Worm (Caenorhabditis elegans) whole organism, L3 larva: Measurements from ENCODE around the gene btbd-10.
A peak's percentile ranks its signal among the peaks of the same experiment; 100 is the strongest.
"Not testable (repeated sequence)": the region's sequence is repeated elsewhere in the genome, so short reads cannot be mapped to it uniquely, and the experiment has no call there.

Experiments used
- R02D3.7 ChIP-seq: fragments of 150-350 bp; optimal IDR thresholded peaks from 2 replicates; lab custom pipeline; 2014; ENCODE audit warnings: missing biosample characterization, missing genetic modification characterization
- ZK546.5 ChIP-seq: sonication (generic microtip); optimal IDR thresholded peaks from 2 replicates; lab custom pipeline; 2017; ENCODE audit warnings: missing biosample characterization, missing genetic modification characterization
- aly-2 ChIP-seq: fragments of 150-350 bp; optimal IDR thresholded peaks from 2 replicates; lab custom pipeline; 2014; ENCODE audit warnings: missing biosample characterization, missing genetic modification characterization
- ama-1 ChIP-seq: fragments of 150-350 bp; optimal IDR thresholded peaks from 2 replicates; lab custom pipeline; 2018
- ceh-16 ChIP-seq: sonication (generic microtip); optimal IDR thresholded peaks from 2 replicates; lab custom pipeline; 2017; ENCODE audit warnings: missing biosample characterization, missing genetic modification characterization
- ceh-28 ChIP-seq: fragments of 150-350 bp; optimal IDR thresholded peaks from 2 replicates; lab custom pipeline; 2014; ENCODE audit warnings: missing biosample characterization, missing genetic modification reagents, missing genetic modification characterization
- ceh-82 ChIP-seq: fragments of 150-350 bp; optimal IDR thresholded peaks from 2 replicates; lab custom pipeline; 2014; ENCODE audit warnings: missing biosample characterization, missing genetic modification characterization
- ceh-9 ChIP-seq: sonication (generic microtip); optimal IDR thresholded peaks from 2 replicates; lab custom pipeline; 2018; ENCODE audit warnings: missing biosample characterization, missing genetic modification characterization
- daf-12 ChIP-seq: fragments of 150-350 bp; optimal IDR thresholded peaks from 2 replicates; lab custom pipeline; 2014; ENCODE audit warnings: missing biosample characterization, missing genetic modification reagents, missing genetic modification characterization
- egl-27 ChIP-seq: sonication (generic microtip); optimal IDR thresholded peaks from 4 replicates; lab custom pipeline; 2017; ENCODE audit warnings: missing biosample characterization, missing genetic modification reagents, missing genetic modification characterization
- egl-5 ChIP-seq: fragments of 150-350 bp; optimal IDR thresholded peaks from 2 replicates; lab custom pipeline; 2017; ENCODE audit warnings: missing biosample characterization, missing genetic modification reagents, missing genetic modification characterization, inconsistent platforms
- elt-1 ChIP-seq: fragments of 150-350 bp; optimal IDR thresholded peaks from 2 replicates; lab custom pipeline; 2014; ENCODE audit warnings: missing biosample characterization, missing genetic modification characterization
- elt-2 ChIP-seq: sonication (generic microtip); optimal IDR thresholded peaks from 2 replicates; lab custom pipeline; 2016; ENCODE audit warnings: missing genetic modification reagents, mild to moderate bottlenecking, missing genetic modification characterization, missing compliant biosample characterization
- elt-3 ChIP-seq, 3 experiments: fragments of 150-350 bp in 1 of 3; sonication (generic microtip) in 2 of 3; optimal IDR thresholded peaks; 2 replicates in 2 of 3; 4 replicates in 1 of 3; lab custom pipeline; 2014 to 2017; ENCODE audit warnings: missing biosample characterization in 3 of 3, missing genetic modification characterization in 3 of 3
- eor-1 ChIP-seq, 2 experiments: fragments of 150-350 bp; optimal IDR thresholded peaks; 2 replicates each; lab custom pipeline; 2014 to 2018; ENCODE audit warnings: missing biosample characterization in 2 of 2, missing genetic modification characterization in 2 of 2
- fkh-10 ChIP-seq: sonication (generic microtip); optimal IDR thresholded peaks from 2 replicates; lab custom pipeline; 2017; ENCODE audit warnings: missing biosample characterization, missing genetic modification reagents, missing genetic modification characterization
- fkh-2 ChIP-seq: fragments of 150-350 bp; optimal IDR thresholded peaks from 2 replicates; lab custom pipeline; 2014; ENCODE audit warnings: missing biosample characterization, missing genetic modification reagents, missing genetic modification characterization
- fos-1 ChIP-seq: fragments of 150-350 bp; optimal IDR thresholded peaks from 2 replicates; lab custom pipeline; 2014; ENCODE audit warnings: missing biosample characterization, missing genetic modification characterization
- hmg-11 ChIP-seq: sonication (generic microtip); optimal IDR thresholded peaks from 2 replicates; lab custom pipeline; 2016; ENCODE audit warnings: missing genetic modification characterization, missing compliant biosample characterization
- jun-1 ChIP-seq: fragments of 150-350 bp; optimal IDR thresholded peaks from 2 replicates; lab custom pipeline; 2014; ENCODE audit warnings: missing biosample characterization, missing genetic modification reagents, missing genetic modification characterization
- lin-15B ChIP-seq: fragments of 150-350 bp; optimal IDR thresholded peaks from 2 replicates; lab custom pipeline; 2014; ENCODE audit warnings: missing biosample characterization, missing genetic modification characterization
- lin-39 ChIP-seq: fragments of 150-350 bp; optimal IDR thresholded peaks from 2 replicates; lab custom pipeline; 2018; ENCODE audit warnings: missing biosample characterization, missing genetic modification reagents, missing genetic modification characterization
- lsy-12 ChIP-seq: sonication (generic microtip); optimal IDR thresholded peaks from 2 replicates; lab custom pipeline; 2016; ENCODE audit warnings: mild to moderate bottlenecking, missing genetic modification characterization, missing compliant biosample characterization
- mdl-1 ChIP-seq: fragments of 150-350 bp; optimal IDR thresholded peaks from 2 replicates; lab custom pipeline; 2014; ENCODE audit warnings: missing biosample characterization, missing genetic modification characterization
- mml-1 ChIP-seq: fragments of 150-350 bp; sonication (generic microtip); optimal IDR thresholded peaks from 3 replicates; lab custom pipeline; 2014; ENCODE audit warnings: missing biosample characterization, missing genetic modification characterization
- nfya-1 ChIP-seq: sonication (generic microtip); optimal IDR thresholded peaks from 2 replicates; lab custom pipeline; 2017; ENCODE audit warnings: missing genetic modification characterization, mild to moderate bottlenecking, missing compliant biosample characterization, antibody characterized with exemption, moderate library complexity; ENCODE audit not compliant: insufficient read depth
- nhr-11 ChIP-seq: fragments of 150-350 bp; optimal IDR thresholded peaks from 2 replicates; lab custom pipeline; 2014; ENCODE audit warnings: missing biosample characterization, missing genetic modification characterization
- nhr-12 ChIP-seq: fragments of 150-350 bp; optimal IDR thresholded peaks from 2 replicates; lab custom pipeline; 2014; ENCODE audit warnings: missing biosample characterization, missing genetic modification characterization
- nhr-23 ChIP-seq: fragments of 150-350 bp; optimal IDR thresholded peaks from 2 replicates; lab custom pipeline; 2014; ENCODE audit warnings: missing biosample characterization, missing genetic modification reagents, missing genetic modification characterization
- nhr-237 ChIP-seq: fragments of 150-350 bp; optimal IDR thresholded peaks from 2 replicates; lab custom pipeline; 2014; ENCODE audit warnings: missing biosample characterization, missing genetic modification characterization
- nhr-25 ChIP-seq: sonication (generic microtip); optimal IDR thresholded peaks from 2 replicates; lab custom pipeline; 2017; ENCODE audit warnings: missing biosample characterization, missing genetic modification characterization
- nhr-67 ChIP-seq: fragments of 150-350 bp; optimal IDR thresholded peaks from 2 replicates; lab custom pipeline; 2014; ENCODE audit warnings: missing biosample characterization, missing genetic modification characterization
- nhr-76 ChIP-seq: fragments of 150-350 bp; sonication (generic microtip); optimal IDR thresholded peaks from 5 replicates; lab custom pipeline; 2014; ENCODE audit warnings: missing biosample characterization, missing genetic modification characterization
- nhr-77 ChIP-seq: fragments of 150-350 bp; optimal IDR thresholded peaks from 2 replicates; lab custom pipeline; 2014; ENCODE audit warnings: missing biosample characterization, missing genetic modification characterization
- pha-4 ChIP-seq: fragments of 150-350 bp; optimal IDR thresholded peaks from 2 replicates; lab custom pipeline; 2014; ENCODE audit warnings: missing biosample characterization, missing genetic modification reagents, missing genetic modification characterization
- pqm-1 ChIP-seq: fragments of 150-350 bp; optimal IDR thresholded peaks from 2 replicates; lab custom pipeline; 2017; ENCODE audit warnings: missing biosample characterization, missing genetic modification characterization, inconsistent platforms
- sea-2 ChIP-seq: fragments of 150-350 bp; sonication (generic microtip); optimal IDR thresholded peaks from 4 replicates; lab custom pipeline; 2014; ENCODE audit warnings: missing biosample characterization, missing genetic modification reagents, missing genetic modification characterization
- skn-1 ChIP-seq: fragments of 150-350 bp; optimal IDR thresholded peaks from 2 replicates; lab custom pipeline; 2014; ENCODE audit warnings: missing biosample characterization, missing genetic modification characterization
- snpc-4 ChIP-seq: fragments of 150-350 bp; optimal IDR thresholded peaks from 2 replicates; lab custom pipeline; 2014; ENCODE audit warnings: missing biosample characterization, missing genetic modification characterization
- tbx-2 ChIP-seq: sonication (generic microtip); optimal IDR thresholded peaks from 2 replicates; lab custom pipeline; 2016; ENCODE audit warnings: mild to moderate bottlenecking, missing genetic modification characterization, missing compliant biosample characterization
- unc-39 ChIP-seq: sonication (generic microtip); optimal IDR thresholded peaks from 4 replicates; lab custom pipeline; 2017; ENCODE audit warnings: missing biosample characterization, missing genetic modification characterization
- unc-62 ChIP-seq: fragments of 150-350 bp; sonication (generic microtip); optimal IDR thresholded peaks from 4 replicates; lab custom pipeline; 2014; ENCODE audit warnings: missing biosample characterization, missing genetic modification reagents, missing genetic modification characterization
- zag-1 ChIP-seq: fragments of 150-350 bp; optimal IDR thresholded peaks from 2 replicates; lab custom pipeline; 2014; ENCODE audit warnings: missing biosample characterization, missing genetic modification characterization
- ztf-11 ChIP-seq: fragments of 150-350 bp; optimal IDR thresholded peaks from 2 replicates; lab custom pipeline; 2014; ENCODE audit warnings: missing biosample characterization, missing genetic modification characterization
- ztf-4 ChIP-seq: fragments of 150-350 bp; optimal IDR thresholded peaks from 2 replicates; lab custom pipeline; 2014; ENCODE audit warnings: missing biosample characterization, missing genetic modification characterization

The btbd-10 gene

DNA sequence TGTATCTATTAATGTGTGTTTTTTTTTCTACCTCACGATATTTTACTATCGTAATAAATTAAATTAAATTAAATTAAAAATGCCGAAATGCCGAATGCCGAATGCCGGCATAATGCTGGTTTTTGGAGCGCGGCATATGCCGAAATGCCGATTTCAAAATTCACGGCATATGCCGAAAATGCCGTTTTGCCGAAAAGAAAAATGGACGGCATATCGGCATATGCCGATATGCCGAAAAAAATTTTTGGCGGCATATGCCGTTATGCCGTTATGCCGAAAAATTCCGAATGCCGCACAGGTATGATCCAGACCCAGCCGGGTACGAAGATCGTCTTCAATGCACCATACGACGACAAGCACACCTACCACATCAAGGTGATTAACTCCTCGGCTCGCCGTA lies 6.3 kb upstream of the btbd-10 start, which contains the start of gene msp-32:
msp-32 (plus strand) TSS at position 301 of the 400 bp plus-strand sequence.
- not testable (repeated sequence) for TF ChIP-seq ceh-28; R02D3.7 (tag; lab: Kevin White, UChicago); fkh-2 (tag; lab: Kevin White, UChicago)

DNA sequence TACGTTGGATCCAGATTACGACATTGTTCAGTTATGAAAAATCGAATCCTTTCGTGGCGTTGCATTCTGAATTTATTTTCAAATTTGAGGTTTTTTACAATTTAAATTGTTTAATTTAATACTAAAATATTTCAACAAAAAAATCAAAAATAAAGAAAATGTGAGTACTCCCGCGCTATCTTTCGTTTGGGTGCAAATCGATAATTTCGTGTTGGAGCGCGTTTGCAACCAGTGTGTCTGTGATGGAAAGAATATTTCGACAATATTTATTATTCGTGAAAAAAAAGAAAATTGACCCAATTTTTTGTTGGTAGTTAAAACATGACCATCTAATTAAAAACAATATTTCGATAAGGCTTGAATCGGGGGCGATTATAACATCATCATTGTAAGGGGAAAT lies 2.8 kb upstream of the btbd-10 start, which contains the start of gene R05F9.9:
R05F9.9 (minus strand) TSS at position 66 of the 400 bp plus-strand sequence.
- TF ChIP-seq lin-15B (peak; percentile 33), nhr-67 (tag; lab: Kevin White, UChicago) (no peak), ceh-28 (peak; percentile 52), pha-4 (tag; lab: Kevin White, UChicago) (peak; percentile 69), elt-1 (tag; lab: Kevin White, UChicago) (no peak), jun-1 (no peak), egl-5 (tag; lab: Kevin White, UChicago) (no peak), elt-2 (peak; percentile 64), ama-1 (lab: Kevin White, UChicago) (peak; percentile 85), nfya-1 (tag; lab: Kevin White, UChicago) (peak; percentile 60), mml-1 (no peak), fos-1 (tag; lab: Kevin White, UChicago) (no peak), nhr-25 (tag; lab: Kevin White, UChicago) (peak; percentile 45), daf-12 (no peak), tbx-2 (no peak)

DNA sequence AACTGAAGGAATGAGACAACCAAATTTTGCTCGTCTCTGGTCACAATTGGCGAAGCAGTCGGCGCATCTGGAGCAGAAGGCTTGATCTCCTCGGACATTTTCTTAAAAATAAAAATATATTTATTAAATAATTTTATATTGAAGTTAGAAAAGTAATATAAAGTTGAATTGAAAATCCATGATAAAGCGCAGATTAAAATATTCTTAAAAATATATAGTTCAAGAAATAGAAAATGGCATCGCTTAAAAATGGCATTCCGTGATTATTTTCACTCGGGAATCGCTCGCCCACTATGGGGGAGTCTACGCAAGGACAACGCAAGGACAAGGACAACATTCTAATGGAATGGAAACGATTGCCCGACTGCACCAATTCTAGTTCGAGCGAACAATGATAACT lies 1.1 kb upstream of the btbd-10 start, which contains the start of gene sgt-1:
sgt-1 (minus strand) TSS at position 101 of the 400 bp plus-strand sequence.
- not testable (repeated sequence) for TF ChIP-seq nhr-25 (tag; lab: Kevin White, UChicago); tbx-2; hmg-11

DNA sequence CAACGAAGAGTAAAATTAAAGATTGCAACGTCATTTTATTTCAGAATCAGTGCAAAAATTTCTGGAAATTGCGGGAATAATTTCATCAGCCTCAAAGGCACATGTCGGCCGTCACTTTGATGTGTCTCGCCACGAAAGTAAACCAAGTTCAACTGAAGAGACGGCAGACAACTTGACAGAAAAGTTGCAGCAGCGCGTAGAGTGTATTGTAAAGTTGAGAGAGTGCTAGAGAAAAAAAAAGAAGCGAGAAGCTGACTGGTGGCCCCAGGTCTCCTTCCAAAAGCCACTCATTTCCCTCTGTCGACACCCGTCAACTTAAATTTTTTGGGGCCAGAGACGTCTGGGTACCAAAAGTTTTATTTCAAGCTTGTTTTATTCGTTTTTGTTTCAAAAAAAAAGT lies 531 bp upstream of the btbd-10 start:
- TF ChIP-seq snpc-4 (tag; lab: Kevin White, UChicago) = peak; percentile 77
- TF ChIP-seq nhr-76 (tag; lab: Kevin White, UChicago) = no peak
- TF ChIP-seq R02D3.7 (tag; lab: Kevin White, UChicago) = no peak
- no peak for TF ChIP-seq lsy-12
- no peak for TF ChIP-seq fos-1 (tag; lab: Kevin White, UChicago)
- no peak for TF ChIP-seq nhr-11 (tag; lab: Kevin White, UChicago)
- no peak for TF ChIP-seq aly-2 (tag; lab: Kevin White, UChicago)
- TF ChIP-seq eor-1 (tag; optimal IDR thresholded peaks at IDR 0.05; lab: Kevin White, UChicago) = no peak
- no peak for TF ChIP-seq zag-1
- no peak for TF ChIP-seq daf-12
- no peak for TF ChIP-seq fkh-2 (tag; lab: Kevin White, UChicago)
- TF ChIP-seq nhr-67 (tag; lab: Kevin White, UChicago) = no peak
- no peak for TF ChIP-seq nhr-77 (tag; lab: Kevin White, UChicago)
- no peak for TF ChIP-seq unc-39
- TF ChIP-seq elt-2 = peak; percentile 68
- peak; percentile 36 for TF ChIP-seq ceh-28
- no peak for TF ChIP-seq nhr-12
- TF ChIP-seq fkh-10 (GFP tag; lab: Kevin White, UChicago) = peak; percentile 46
- no peak for TF ChIP-seq ceh-16 (tag; lab: Kevin White, UChicago)
- TF ChIP-seq nhr-237 (tag; lab: Kevin White, UChicago) = no peak
- TF ChIP-seq hmg-11 = peak; percentile 83
- TF ChIP-seq ama-1 (lab: Kevin White, UChicago) = no peak
- no peak for TF ChIP-seq ceh-82
- TF ChIP-seq ceh-9 (tag; lab: Kevin White, UChicago) = no peak
- peak; percentile 18 for TF ChIP-seq egl-27 (tag; lab: Kevin White, UChicago)
- TF ChIP-seq nfya-1 (tag; lab: Kevin White, UChicago) = peak; percentile 96
- TF ChIP-seq elt-3 (tag; optimal IDR thresholded peaks at IDR 0.05; lab: Kevin White, UChicago) = no peak
- no peak for TF ChIP-seq mml-1
- no peak for TF ChIP-seq ZK546.5 (tag; lab: Kevin White, UChicago)
- TF ChIP-seq sea-2 (GFP tag; lab: Kevin White, UChicago) = no peak
- TF ChIP-seq pqm-1 (tag; lab: Kevin White, UChicago) = peak; percentile 50
- TF ChIP-seq mdl-1 = no peak
- TF ChIP-seq nhr-23 = peak; percentile 47
- TF ChIP-seq pha-4 (tag; lab: Kevin White, UChicago) = peak; percentile 84
- peak; percentile 37 for TF ChIP-seq unc-62 (GFP tag; lab: Kevin White, UChicago)
- TF ChIP-seq skn-1 (tag; lab: Kevin White, UChicago) = peak; percentile 70
- peak; percentile 87 for TF ChIP-seq lin-15B
- TF ChIP-seq tbx-2 = no peak
- peak; percentile 68 for TF ChIP-seq lin-39 (tag; lab: Kevin White, UChicago)
- TF ChIP-seq egl-5 (tag; lab: Kevin White, UChicago) = peak; percentile 78
- TF ChIP-seq ztf-4 (tag; lab: Kevin White, UChicago) = no peak
- TF ChIP-seq elt-1 (tag; lab: Kevin White, UChicago) = no peak
- no peak for TF ChIP-seq ztf-11 (tag; lab: Kevin White, UChicago)
